Fruit fly (Drosophila melanogaster): ENCODE results near the gene CG2218.

The CG2218 gene

dm6 chr3R:30423695-30424094, 4.4 kb downstream of the CG2218 start, which contains the start of the genes CG15535 and mRpS18C (continued):
- TF ChIP-seq insv (GFP tag; optimal IDR thresholded peaks at IDR 0.05) (no peak), usp (GFP tag; optimal IDR thresholded peaks at IDR 0.05) (no peak), D (optimal IDR thresholded peaks at IDR 0.05) (no peak), D (GFP tag; optimal IDR thresholded peaks at IDR 0.05) (no peak), CG18262 (tag; optimal IDR thresholded peaks at IDR 0.05) (no peak), B-H1 (GFP tag; IDR thresholded peaks at IDR 0.05) (no peak)

dm6 chr3R:30422871-30423270, 5.2 kb downstream of the CG2218 start, which contains the start of the genes CG2217 and CG42740:
Gene CG2217 (minus strand): TSS chr3R:30422971.
Gene CG42740 (minus strand): TSS chr3R:30422971.
- TF ChIP-seq nmo (GFP tag; optimal IDR thresholded peaks at IDR 0.05), result no peak
- no peak for TF ChIP-seq CG2129 (GFP tag; IDR thresholded peaks at IDR 0.05; ENCODE audit: partially characterized antibody)
- no peak for TF ChIP-seq Myb (GFP tag; optimal IDR thresholded peaks at IDR 0.05)
- no peak for TF ChIP-seq CG10321 (GFP tag; IDR thresholded peaks at IDR 0.05)
- TF ChIP-seq dm (GFP tag; optimal IDR thresholded peaks at IDR 0.05), result no peak
- TF ChIP-seq CG2199 (GFP tag; IDR thresholded peaks at IDR 0.05), result no peak
- TF ChIP-seq CG12219 (GFP tag; optimal IDR thresholded peaks at IDR 0.05), result no peak
- TF ChIP-seq gt (GFP tag; IDR thresholded peaks at IDR 0.05), result no peak

dm6 chr3R:30419216-30419615, 8.9 kb downstream of the CG2218 start:
- TF ChIP-seq ap (GFP tag; IDR thresholded peaks at IDR 0.05) (no peak), Mes4 (GFP tag; optimal IDR thresholded peaks at IDR 0.05) (no peak), toy (GFP tag; IDR thresholded peaks at IDR 0.05) (no peak), CG12659 (GFP tag; optimal IDR thresholded peaks at IDR 0.05) (no peak), CG8924 (tag; optimal IDR thresholded peaks at IDR 0.05) (no peak), CG10147 (GFP tag; optimal IDR thresholded peaks at IDR 0.05) (no peak), Ets65A (GFP tag) (no peak), CG9215 (GFP tag; IDR thresholded peaks at IDR 0.05) (no peak), CG34376 (GFP tag; optimal IDR thresholded peaks at IDR 0.05) (no peak), CG12769 (tag; optimal IDR thresholded peaks at IDR 0.05) (no peak), crol (GFP tag; IDR thresholded peaks at IDR 0.05) (no peak), HLH4C (GFP tag; IDR thresholded peaks at IDR 0.05; ENCODE audit: partially characterized antibody) (no peak), CG11560 (tag; IDR thresholded peaks at IDR 0.05) (no peak)

dm6 chr3R:30416765-30417274, 11.3 kb downstream of the CG2218 start:
- TF ChIP-seq bigmax (GFP tag; optimal IDR thresholded peaks at IDR 0.05), result peak; percentile 74
- peak; percentile 93 for TF ChIP-seq Hey (tag; optimal IDR thresholded peaks at IDR 0.05)
- TF ChIP-seq wek (GFP tag; optimal IDR thresholded peaks at IDR 0.05), result no peak
- no peak for TF ChIP-seq Mrtf (GFP tag; IDR thresholded peaks at IDR 0.05)
- peak; percentile 35 for TF ChIP-seq sens (GFP tag)
- no peak for TF ChIP-seq twi (tag; optimal IDR thresholded peaks at IDR 0.05)
- peak; percentile 42 for TF ChIP-seq D (optimal IDR thresholded peaks at IDR 0.05)
- TF ChIP-seq D (GFP tag; optimal IDR thresholded peaks at IDR 0.05), result no peak
- no peak for TF ChIP-seq unpg (GFP tag; optimal IDR thresholded peaks at IDR 0.05)
- TF ChIP-seq Jarid2 (GFP tag; optimal IDR thresholded peaks at IDR 0.05), result no peak
- TF ChIP-seq nerfin-1 (tag; optimal IDR thresholded peaks at IDR 0.05), result peak; percentile 30
- TF ChIP-seq pros (GFP tag; optimal IDR thresholded peaks at IDR 0.05), result peak; percentile 49
- no peak for TF ChIP-seq zen (tag; optimal IDR thresholded peaks at IDR 0.05)
- no peak for TF ChIP-seq CG1647 (GFP tag; optimal IDR thresholded peaks at IDR 0.05)
- TF ChIP-seq zen2 (GFP tag; IDR thresholded peaks at IDR 0.05; ENCODE audit: partially characterized antibody), result 0 out of 3 replicates have a peak, but pooled peaks have one; percentile 19
- TF ChIP-seq CG4328 (GFP tag; optimal IDR thresholded peaks at IDR 0.05), result no peak
- TF ChIP-seq oc (tag; optimal IDR thresholded peaks at IDR 0.05), result peak; percentile 69
- TF ChIP-seq gsb-n (tag; optimal IDR thresholded peaks at IDR 0.05), result peak; percentile 52
- no peak for TF ChIP-seq knrl (GFP tag; IDR thresholded peaks at IDR 0.05; ENCODE audit: partially characterized antibody)
- TF ChIP-seq slbo (GFP tag; IDR thresholded peaks at IDR 0.05), result no peak
